Worm (Caenorhabditis elegans): ENCODE measurements around the gene cox-6B.

DNA sequence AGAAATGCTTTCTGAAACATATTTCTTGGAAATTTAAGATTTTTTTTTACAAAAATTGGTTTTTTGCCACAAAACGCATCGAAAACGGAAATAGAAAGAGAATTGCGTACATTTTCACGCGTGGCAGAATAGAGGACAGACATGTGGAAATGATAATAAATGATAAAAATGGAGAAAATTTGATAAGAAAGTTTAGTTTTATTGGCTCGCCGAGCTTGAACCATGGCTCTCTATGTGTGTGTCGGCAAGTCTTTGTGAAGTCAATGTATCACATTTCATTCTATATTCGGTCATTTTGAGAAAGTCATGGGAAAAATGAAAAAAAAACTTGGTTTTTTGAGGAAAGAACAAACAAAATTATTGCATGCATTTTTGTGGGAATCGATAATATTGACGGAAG lies 12.1 kb upstream of the cox-6B start:
- TF ChIP-seq unc-55 (GFP tag; optimal IDR thresholded peaks at IDR 0.05) (no peak), ZK546.5 (tag; optimal IDR thresholded peaks at IDR 0.05) (no peak), nhr-6 (tag; optimal IDR thresholded peaks at IDR 0.05) (no peak), ama-1 (optimal IDR thresholded peaks at IDR 0.05) (no peak), alr-1 (tag; optimal IDR thresholded peaks at IDR 0.05) (no peak), blmp-1 (tag; optimal IDR thresholded peaks at IDR 0.05; ENCODE audit: insufficient read depth) (no peak), egl-27 (tag; optimal IDR thresholded peaks at IDR 0.05) (no peak), unc-62 (GFP tag; optimal IDR thresholded peaks at IDR 0.05) (no peak)

All from whole organism, L2 larva.